Fruit fly (Drosophila melanogaster) whole organism, embryonic: ENCODE measurements around the gene Herc4.

Experiments used
- Atf-2 ChIP-seq: fragments of 200-800 bp; sonication (Bioruptor generic); optimal IDR thresholded peaks from 2 replicates; lab custom pipeline; 2016; ENCODE audit warnings: missing biosample characterization, missing genetic modification characterization
- B-H2 ChIP-seq: fragments of 200-800 bp; sonication (Bioruptor generic); optimal IDR thresholded peaks from 2 replicates; lab custom pipeline; 2018; ENCODE audit warnings: missing biosample characterization, mild to moderate bottlenecking, missing genetic modification characterization
- Bgb ChIP-seq: fragments of 200-800 bp; sonication (Bioruptor generic); IDR thresholded peaks from 2 replicates; pipeline ENCODE4 v1.3.6; 2022; ENCODE audit warnings: missing biosample characterization, missing genetic modification characterization; ENCODE audit not compliant: partially characterized antibody
- CG10274 ChIP-seq: fragments of 200-800 bp; sonication (Bioruptor generic); optimal IDR thresholded peaks from 3 replicates; lab custom pipeline; 2017; ENCODE audit warnings: missing biosample characterization, mild to moderate bottlenecking, missing genetic modification characterization
- CG10431 ChIP-seq: fragments of 200-800 bp; sonication (Bioruptor generic); optimal IDR thresholded peaks from 3 replicates; lab custom pipeline; 2018; ENCODE audit warnings: missing biosample characterization, mild to moderate bottlenecking, missing genetic modification characterization
- CG11560 ChIP-seq: fragments of 200-800 bp; sonication (Bioruptor generic); IDR thresholded peaks from 3 replicates; pipeline ENCODE4 v1.3.6; 2022; ENCODE audit warnings: missing biosample characterization, missing genetic modification characterization
- CG13296 ChIP-seq: fragments of 200-800 bp; sonication (Bioruptor generic); optimal IDR thresholded peaks from 3 replicates; lab custom pipeline; 2018; ENCODE audit warnings: missing biosample characterization, mild to moderate bottlenecking, missing genetic modification characterization
- CG13424 ChIP-seq: fragments of 200-800 bp; sonication (Bioruptor generic); optimal IDR thresholded peaks from 2 replicates; lab custom pipeline; 2019; ENCODE audit warnings: missing biosample characterization, mild to moderate bottlenecking, missing genetic modification characterization, moderate library complexity
- CG15601 ChIP-seq: fragments of 200-800 bp; sonication (Bioruptor generic); optimal IDR thresholded peaks from 3 replicates; lab custom pipeline; 2019; ENCODE audit warnings: missing biosample characterization, mild to moderate bottlenecking, missing genetic modification characterization, moderate library complexity
- CG1603 ChIP-seq: fragments of 200-800 bp; sonication (Bioruptor generic); optimal IDR thresholded peaks from 2 replicates; lab custom pipeline; 2019; ENCODE audit warnings: missing biosample characterization, mild to moderate bottlenecking, missing genetic modification characterization, moderate library complexity
- CG17186 ChIP-seq: fragments of 200-800 bp; sonication (Bioruptor generic); optimal IDR thresholded peaks from 3 replicates; lab custom pipeline; 2017; ENCODE audit warnings: missing biosample characterization, missing genetic modification reagents, missing genetic modification characterization
- CG17612 ChIP-seq: fragments of 200-800 bp; sonication (Bioruptor generic); IDR thresholded peaks from 2 replicates; pipeline ENCODE4 v1.3.6; 2022; ENCODE audit warnings: missing biosample characterization, missing genetic modification characterization
- CG2116 ChIP-seq: fragments of 200-800 bp; sonication (Bioruptor generic); optimal IDR thresholded peaks from 3 replicates; lab custom pipeline; 2018; ENCODE audit warnings: missing biosample characterization, mild to moderate bottlenecking, missing genetic modification characterization
- CG34422 ChIP-seq: fragments of 200-800 bp; sonication (Bioruptor generic); IDR thresholded peaks from 3 replicates; pipeline ENCODE4 v1.3.6; 2022; ENCODE audit warnings: missing biosample characterization, missing genetic modification characterization
- CG3847 ChIP-seq: fragments of 200-800 bp; sonication (Bioruptor generic); IDR thresholded peaks from 2 replicates; pipeline ENCODE4 v1.3.6; 2022; ENCODE audit warnings: missing biosample characterization, missing genetic modification characterization
- CG43689 ChIP-seq: fragments of 200-800 bp; sonication (Bioruptor generic); IDR thresholded peaks from 2 replicates; pipeline ENCODE4 v1.3.6; 2022; ENCODE audit warnings: missing biosample characterization, missing genetic modification characterization
- CG4617 ChIP-seq: fragments of 200-800 bp; sonication (Bioruptor generic); optimal IDR thresholded peaks from 3 replicates; lab custom pipeline; 2016; ENCODE audit warnings: missing biosample characterization, missing genetic modification characterization, borderline replicate concordance
- CG7271 ChIP-seq: fragments of 200-800 bp; sonication (Bioruptor generic); optimal IDR thresholded peaks from 2 replicates; lab custom pipeline; 2018; ENCODE audit warnings: missing biosample characterization, mild to moderate bottlenecking, missing genetic modification characterization, moderate library complexity
- CG8290 ChIP-seq, 3 experiments: fragments of 200-800 bp; sonication (Bioruptor generic); optimal IDR thresholded peaks; 2 replicates each; lab custom pipeline; 2016 to 2019; ENCODE audit warnings: missing biosample characterization in 3 of 3, missing genetic modification characterization in 3 of 3, mild to moderate bottlenecking in 2 of 3, moderate library complexity in 1 of 3
- CG8478 ChIP-seq: fragments of >200 bp; optimal IDR thresholded peaks from 2 replicates; lab custom pipeline; 2018
- CG9215 ChIP-seq: fragments of 200-800 bp; sonication (Bioruptor generic); IDR thresholded peaks from 2 replicates; pipeline ENCODE4 v1.3.6; 2022; ENCODE audit warnings: missing biosample characterization, missing genetic modification characterization
- E2f2 ChIP-seq: fragments of 200-800 bp; sonication (Bioruptor generic); IDR thresholded peaks from 2 replicates; pipeline ENCODE4 v1.3.6; 2022; ENCODE audit warnings: missing biosample characterization, missing genetic modification characterization
- HLH54F ChIP-seq: fragments of 200-800 bp; sonication (Bioruptor generic); optimal IDR thresholded peaks from 3 replicates; lab custom pipeline; 2016; ENCODE audit warnings: missing biosample characterization, missing genetic modification characterization
- HLHmδ ChIP-seq: fragments of 200-800 bp; sonication (Bioruptor generic); optimal IDR thresholded peaks from 2 replicates; lab custom pipeline; 2018; ENCODE audit warnings: missing biosample characterization, mild to moderate bottlenecking, missing genetic modification characterization, moderate library complexity
- Lhr ChIP-seq: fragments of 200-800 bp; sonication (Bioruptor generic); optimal IDR thresholded peaks from 3 replicates; lab custom pipeline; 2017; ENCODE audit warnings: mild to moderate bottlenecking, missing biosample characterization, missing genetic modification reagents, missing genetic modification characterization
- Lim3 ChIP-seq: fragments of 200-800 bp; sonication (Bioruptor generic); IDR thresholded peaks from 2 replicates; pipeline ENCODE4 v1.3.6; 2022; ENCODE audit warnings: missing biosample characterization, missing genetic modification characterization
- Lpt ChIP-seq: fragments of >200 bp; optimal IDR thresholded peaks from 2 replicates; lab custom pipeline; 2018; ENCODE audit warnings: missing biosample characterization, missing genetic modification characterization
- NC2α ChIP-seq: fragments of 200-800 bp; sonication (Bioruptor generic); optimal IDR thresholded peaks from 2 replicates; lab custom pipeline; 2016; ENCODE audit warnings: missing biosample characterization, missing genetic modification characterization
- NK7.1 ChIP-seq: fragments of 200-800 bp; sonication (Bioruptor generic); optimal IDR thresholded peaks from 3 replicates; lab custom pipeline; 2016; ENCODE audit warnings: missing biosample characterization, missing genetic modification characterization
- Neu2 ChIP-seq: fragments of 200-800 bp; sonication (Bioruptor generic); optimal IDR thresholded peaks from 3 replicates; lab custom pipeline; 2016; ENCODE audit warnings: missing biosample characterization, missing genetic modification characterization, borderline replicate concordance
- Pdp1 ChIP-seq, 2 experiments: fragments of 200-800 bp; sonication (Bioruptor generic); optimal IDR thresholded peaks; 3 replicates each; lab custom pipeline; 2016; ENCODE audit warnings: missing biosample characterization in 2 of 2, missing genetic modification characterization in 2 of 2, mild to moderate bottlenecking in 1 of 2, moderate library complexity in 1 of 2
- crp ChIP-seq, 2 experiments: fragments of 200-800 bp; sonication (Bioruptor generic); optimal IDR thresholded peaks; 2 replicates in 1 of 2; 3 replicates in 1 of 2; lab custom pipeline; 2017; ENCODE audit warnings: missing biosample characterization in 2 of 2, missing genetic modification characterization in 2 of 2, mild to moderate bottlenecking in 1 of 2, moderate library complexity in 1 of 2
- cwo ChIP-seq: fragments of 200-800 bp; sonication (Bioruptor generic); optimal IDR thresholded peaks from 3 replicates; lab custom pipeline; 2017; ENCODE audit warnings: missing biosample characterization, missing genetic modification characterization, mild to moderate bottlenecking, moderate library complexity, missing genetic modification reagents
- dmrt11E ChIP-seq: fragments of 200-800 bp; sonication (Bioruptor generic); optimal IDR thresholded peaks from 3 replicates; lab custom pipeline; 2018; ENCODE audit warnings: missing biosample characterization, mild to moderate bottlenecking, missing genetic modification characterization, moderate library complexity
- dmrt99B ChIP-seq: fragments of 200-800 bp; sonication (Bioruptor generic); optimal IDR thresholded peaks from 2 replicates; lab custom pipeline; 2018; ENCODE audit warnings: missing biosample characterization, mild to moderate bottlenecking, missing genetic modification characterization, moderate library complexity
- eyg ChIP-seq: fragments of 200-800 bp; sonication (Bioruptor generic); optimal IDR thresholded peaks from 3 replicates; lab custom pipeline; 2016; ENCODE audit warnings: missing biosample characterization, missing genetic modification characterization
- fru ChIP-seq: fragments of >200 bp; optimal IDR thresholded peaks from 2 replicates; lab custom pipeline; 2017
- lbe ChIP-seq: fragments of 200-800 bp; sonication (Bioruptor generic); optimal IDR thresholded peaks from 2 replicates; lab custom pipeline; 2016; ENCODE audit warnings: missing biosample characterization, mild to moderate bottlenecking, missing genetic modification characterization
- nerfin-1 ChIP-seq: fragments of 200-800 bp; sonication (Bioruptor generic); optimal IDR thresholded peaks from 3 replicates; lab custom pipeline; 2019; ENCODE audit warnings: missing biosample characterization, mild to moderate bottlenecking, missing genetic modification characterization, moderate library complexity
- nmo ChIP-seq: fragments of 200-800 bp; sonication (Bioruptor generic); optimal IDR thresholded peaks from 2 replicates; lab custom pipeline; 2018; ENCODE audit warnings: missing biosample characterization, mild to moderate bottlenecking, missing genetic modification characterization, moderate library complexity
- onecut ChIP-seq: fragments of 200-800 bp; sonication (Bioruptor generic); IDR thresholded peaks from 2 replicates; pipeline ENCODE4 v1.3.6; 2022; ENCODE audit warnings: missing biosample characterization, missing genetic modification characterization
- p53 ChIP-seq: fragments of 200-800 bp; sonication (Bioruptor generic); optimal IDR thresholded peaks from 2 replicates; lab custom pipeline; 2016; ENCODE audit warnings: missing biosample characterization, missing genetic modification characterization
- rib ChIP-seq: fragments of 200-800 bp; sonication (Bioruptor generic); IDR thresholded peaks from 2 replicates; pipeline ENCODE4 v1.3.6; 2022; ENCODE audit warnings: missing biosample characterization, missing genetic modification characterization
- sim ChIP-seq: fragments of 200-800 bp; sonication (Bioruptor generic); IDR thresholded peaks from 2 replicates; pipeline ENCODE4 v1.3.6; 2022; ENCODE audit warnings: missing biosample characterization, missing genetic modification characterization
- sima ChIP-seq: fragments of 200-800 bp; sonication (Bioruptor generic); optimal IDR thresholded peaks from 2 replicates; lab custom pipeline; 2016; ENCODE audit warnings: missing biosample characterization, missing genetic modification characterization
- slou ChIP-seq: fragments of 200-800 bp; sonication (Bioruptor generic); optimal IDR thresholded peaks from 3 replicates; lab custom pipeline; 2016; ENCODE audit warnings: missing biosample characterization, missing genetic modification characterization
- so ChIP-seq: fragments of 200-800 bp; sonication (Bioruptor generic); IDR thresholded peaks from 3 replicates; pipeline ENCODE4 v1.3.6; 2022; ENCODE audit warnings: missing biosample characterization, missing genetic modification characterization
- ttk ChIP-seq: fragments of 200-800 bp; sonication (Bioruptor generic); IDR thresholded peaks from 2 replicates; pipeline ENCODE4 v2.1.2; 2022; ENCODE audit warnings: missing biosample characterization, missing genetic modification characterization
- unc-4 ChIP-seq: fragments of 200-800 bp; sonication (Bioruptor generic); IDR thresholded peaks from 2 replicates; pipeline ENCODE4 v1.3.6; 2022; ENCODE audit warnings: missing biosample characterization, missing genetic modification characterization; ENCODE audit not compliant: partially characterized antibody
- unpg ChIP-seq: fragments of 200-800 bp; sonication (Bioruptor generic); optimal IDR thresholded peaks from 3 replicates; lab custom pipeline; 2018; ENCODE audit warnings: missing biosample characterization, mild to moderate bottlenecking, missing genetic modification characterization, moderate library complexity

Gene Herc4

dm6 chr3L:1323136-1323535 lies 9.6 kb downstream of the Herc4 start (continued):
- TF ChIP-seq CG8478 (lab: Kevin White, UChicago) (no peak), fru (lab: Kevin White, UChicago) (no peak), CG7271 (tag; lab: Kevin White, UChicago) (peak; percentile 18), CG9215 (no peak), Pdp1 (GFP tag; optimal IDR thresholded peaks at IDR 0.05; lab: Kevin White, UChicago) (peak; percentile 49 to 66), so (GFP tag; lab: Robert Waterston, UW) (0 out of 3 replicates have a peak, but pooled peaks have one; percentile 45), Lhr (GFP tag; lab: Kevin White, UChicago) (peak; percentile 49), nerfin-1 (tag; lab: Kevin White, UChicago) (peak; percentile 58), CG17186 (GFP tag; lab: Kevin White, UChicago) (peak; percentile 31), unpg (GFP tag; lab: Kevin White, UChicago) (peak; percentile 77), sima (GFP tag; lab: Kevin White, UChicago) (no peak), CG3847 (GFP tag; lab: Robert Waterston, UW) (peak; percentile 52), Atf-2 (peak; percentile 57), unc-4 (GFP tag; lab: Robert Waterston, UW) (no peak), dmrt11E (tag; lab: Kevin White, UChicago) (peak; percentile 88), crp (GFP tag; optimal IDR thresholded peaks at IDR 0.05; lab: Kevin White, UChicago) (no peak), dmrt99B (tag; lab: Kevin White, UChicago) (no peak), B-H2 (GFP tag; lab: Kevin White, UChicago) (no peak), Bgb (GFP tag; lab: Robert Waterston, UW) (no peak), Neu2 (GFP tag; lab: Kevin White, UChicago) (no peak), CG43689 (GFP tag; lab: Robert Waterston, UW) (no peak), CG10431 (GFP tag; lab: Kevin White, UChicago) (peak; percentile 55), cwo (GFP tag; lab: Kevin White, UChicago) (peak; percentile 22), onecut (GFP tag; lab: Robert Waterston, UW) (peak; percentile 62), slou (GFP tag; lab: Kevin White, UChicago) (no peak), sim (GFP tag; lab: Robert Waterston, UW) (peak; percentile 35; the same call in 1 of the 2 replicates), CG13296 (GFP tag; lab: Kevin White, UChicago) (peak; percentile 16), eyg (peak; percentile 25), HLHmδ (GFP tag; lab: Kevin White, UChicago) (no peak), CG15601 (tag; lab: Kevin White, UChicago) (peak; percentile 90), NC2α (GFP tag; lab: Kevin White, UChicago) (peak; percentile 74), CG10274 (no peak), Lpt (GFP tag; lab: Kevin White, UChicago) (no peak), CG17612 (GFP tag; lab: Robert Waterston, UW) (no peak), ttk (GFP tag; lab: Robert Waterston, UW) (peak; percentile 32; the same call in 1 of the 2 replicates), nmo (GFP tag; lab: Kevin White, UChicago) (peak; percentile 89), CG1603 (tag; lab: Kevin White, UChicago) (peak; percentile 65), CG4617 (GFP tag; lab: Kevin White, UChicago) (peak; percentile 13), lbe (GFP tag; lab: Kevin White, UChicago) (no peak), p53 (GFP tag; lab: Kevin White, UChicago) (peak; percentile 4), NK7.1 (peak; percentile 4), CG8290 (GFP tag; optimal IDR thresholded peaks at IDR 0.05; lab: Kevin White, UChicago) (peak; percentile 71), CG8290 (tag; optimal IDR thresholded peaks at IDR 0.05; lab: Kevin White, UChicago) (peak; percentile 32 to 34), HLH54F (GFP tag; lab: Kevin White, UChicago) (peak; percentile 51), CG2116 (GFP tag; lab: Kevin White, UChicago) (peak; percentile 13), CG34422 (GFP tag; lab: Robert Waterston, UW) (peak; percentile 23; the same call in 1 of the 3 replicates), E2f2 (GFP tag; lab: Robert Waterston, UW) (peak; percentile 47; the same call in 1 of the 2 replicates), CG11560 (no peak), rib (GFP tag; lab: Robert Waterston, UW) (no peak), Lim3 (peak; percentile 25; the same call in 1 of the 2 replicates), CG13424 (peak; percentile 76)
